Fruit fly (Drosophila melanogaster): ENCODE data around the gene CG11714.

The CG11714 gene

dm6 chr3L:11533704-11534319, 11.3 kb upstream of the CG11714 start (continued):
- TF ChIP-seq crol (GFP tag; IDR thresholded peaks at IDR 0.05), result no peak
- no peak for TF ChIP-seq CG6654 (GFP tag; optimal IDR thresholded peaks at IDR 0.05)
- no peak for TF ChIP-seq Dip2 (GFP tag; IDR thresholded peaks at IDR 0.05)
- no peak for TF ChIP-seq nom (GFP tag; optimal IDR thresholded peaks at IDR 0.05)
- no peak for TF ChIP-seq dati (GFP tag; IDR thresholded peaks at IDR 0.05)
- no peak for TF ChIP-seq CG8359 (GFP tag; optimal IDR thresholded peaks at IDR 0.05; ENCODE audit: borderline replicate concordance)
- peak in 1 of 2 experiments; percentile 18 for TF ChIP-seq chif (GFP tag; optimal IDR thresholded peaks at IDR 0.05)
- no peak for TF ChIP-seq insv (GFP tag; optimal IDR thresholded peaks at IDR 0.05)
- no peak for TF ChIP-seq unc-4 (GFP tag; IDR thresholded peaks at IDR 0.05; ENCODE audit: partially characterized antibody)
- TF ChIP-seq Gug (GFP tag; IDR thresholded peaks at IDR 0.05), result no peak
- TF ChIP-seq jigr1 (GFP tag; IDR thresholded peaks at IDR 0.05), result no peak
- peak; percentile 45 for TF ChIP-seq mam (GFP tag; optimal IDR thresholded peaks at IDR 0.05)
- TF ChIP-seq CG10543 (GFP tag; optimal IDR thresholded peaks at IDR 0.05), result peak; percentile 72
- TF ChIP-seq CG2712 (tag; optimal IDR thresholded peaks at IDR 0.05), result peak; percentile 17
- no peak for TF ChIP-seq Usf (GFP tag; optimal IDR thresholded peaks at IDR 0.05)
- no peak; the same call in 1 of the 2 replicates for TF ChIP-seq MBD-R2 (GFP tag; IDR thresholded peaks at IDR 0.05)
- TF ChIP-seq Hmr (GFP tag; optimal IDR thresholded peaks at IDR 0.05), result peak; percentile 58
- TF ChIP-seq psq (GFP tag; optimal IDR thresholded peaks at IDR 0.05), result no peak
- TF ChIP-seq GATAe (GFP tag; conservative IDR thresholded peaks at IDR 0.05), result no peak
- TF ChIP-seq CG4404 (GFP tag; IDR thresholded peaks at IDR 0.05), result no peak
- TF ChIP-seq CG17385 (GFP tag; optimal IDR thresholded peaks at IDR 0.05), result peak; percentile 48
- no peak for TF ChIP-seq Lhr (GFP tag; optimal IDR thresholded peaks at IDR 0.05)
- TF ChIP-seq CG15696 (tag; optimal IDR thresholded peaks at IDR 0.05), result no peak
- TF ChIP-seq CG7556 (GFP tag; optimal IDR thresholded peaks at IDR 0.05), result peak; percentile 68
- peak; percentile 44 for TF ChIP-seq fd3F (GFP tag; optimal IDR thresholded peaks at IDR 0.05)
- no peak for TF ChIP-seq Dip3 (GFP tag; optimal IDR thresholded peaks at IDR 0.05)
- TF ChIP-seq amos (GFP tag; IDR thresholded peaks at IDR 0.05; ENCODE audit: partially characterized antibody), result no peak
- TF ChIP-seq CG12071 (GFP tag; optimal IDR thresholded peaks at IDR 0.05), result peak; percentile 1
- 0 out of 2 replicates have a peak, but pooled peaks have one; percentile 31 for TF ChIP-seq bowl (GFP tag; IDR thresholded peaks at IDR 0.05)
- TF ChIP-seq ato (GFP tag; IDR thresholded peaks at IDR 0.05; ENCODE audit: partially characterized antibody), result no peak
- no peak for TF ChIP-seq hkb (optimal IDR thresholded peaks at IDR 0.05)
- no peak for TF ChIP-seq hkb (GFP tag; IDR thresholded peaks at IDR 0.05)
- TF ChIP-seq CG30403 (GFP tag; optimal IDR thresholded peaks at IDR 0.05), result peak; percentile 52
- TF ChIP-seq CG12942 (GFP tag; optimal IDR thresholded peaks at IDR 0.05), result no peak
- TF ChIP-seq da (GFP tag; optimal IDR thresholded peaks at IDR 0.05), result no peak
- peak; percentile 0 for TF ChIP-seq CG3995 (GFP tag; optimal IDR thresholded peaks at IDR 0.05)
- TF ChIP-seq br (optimal IDR thresholded peaks at IDR 0.05), result no peak
- no peak for TF ChIP-seq Lim3 (GFP tag; IDR thresholded peaks at IDR 0.05)
- peak; percentile 48 for TF ChIP-seq Sox102F (GFP tag; optimal IDR thresholded peaks at IDR 0.05)
- peak; percentile 45 for TF ChIP-seq unpg (GFP tag; optimal IDR thresholded peaks at IDR 0.05)
- TF ChIP-seq nmo (GFP tag; optimal IDR thresholded peaks at IDR 0.05), result peak; percentile 45
- TF ChIP-seq trem (tag; optimal IDR thresholded peaks at IDR 0.05), result no peak
- no peak for TF ChIP-seq CG8765 (GFP tag; IDR thresholded peaks at IDR 0.05)
- peak; percentile 61 for TF ChIP-seq CG3281 (GFP tag; optimal IDR thresholded peaks at IDR 0.05)
- peak; percentile 8 for TF ChIP-seq az2 (GFP tag; optimal IDR thresholded peaks at IDR 0.05)
- TF ChIP-seq fd102C (GFP tag; optimal IDR thresholded peaks at IDR 0.05), result no peak
- no peak for TF ChIP-seq ara (GFP tag; IDR thresholded peaks at IDR 0.05)
- no peak for TF ChIP-seq Opbp (GFP tag; IDR thresholded peaks at IDR 0.05; ENCODE audit: partially characterized antibody)
- TF ChIP-seq NC2α (GFP tag; optimal IDR thresholded peaks at IDR 0.05), result peak; percentile 11
- peak; percentile 27; the same call in 1 of the 2 replicates for TF ChIP-seq Xrp1 (GFP tag; IDR thresholded peaks at IDR 0.05)
- TF ChIP-seq Oli (tag; optimal IDR thresholded peaks at IDR 0.05), result peak; percentile 54
